Worm (Caenorhabditis elegans) whole organism, L3 larva: ENCODE results near the gene nduv-2.

Experiments
- R02D3.7 ChIP-seq: fragments of 150-350 bp; optimal IDR thresholded peaks from 2 replicates; lab custom pipeline; 2014; ENCODE audit warnings: missing biosample characterization, missing genetic modification characterization
- aly-2 ChIP-seq: fragments of 150-350 bp; optimal IDR thresholded peaks from 2 replicates; lab custom pipeline; 2014; ENCODE audit warnings: missing biosample characterization, missing genetic modification characterization
- ceh-16 ChIP-seq: sonication (generic microtip); optimal IDR thresholded peaks from 2 replicates; lab custom pipeline; 2017; ENCODE audit warnings: missing biosample characterization, missing genetic modification characterization
- egl-27 ChIP-seq: sonication (generic microtip); optimal IDR thresholded peaks from 4 replicates; lab custom pipeline; 2017; ENCODE audit warnings: missing biosample characterization, missing genetic modification reagents, missing genetic modification characterization
- elt-2 ChIP-seq: sonication (generic microtip); optimal IDR thresholded peaks from 2 replicates; lab custom pipeline; 2016; ENCODE audit warnings: missing genetic modification reagents, mild to moderate bottlenecking, missing genetic modification characterization, missing compliant biosample characterization
- fkh-10 ChIP-seq: sonication (generic microtip); optimal IDR thresholded peaks from 2 replicates; lab custom pipeline; 2017; ENCODE audit warnings: missing biosample characterization, missing genetic modification reagents, missing genetic modification characterization
- fos-1 ChIP-seq: fragments of 150-350 bp; optimal IDR thresholded peaks from 2 replicates; lab custom pipeline; 2014; ENCODE audit warnings: missing biosample characterization, missing genetic modification characterization
- jun-1 ChIP-seq: fragments of 150-350 bp; optimal IDR thresholded peaks from 2 replicates; lab custom pipeline; 2014; ENCODE audit warnings: missing biosample characterization, missing genetic modification reagents, missing genetic modification characterization
- nfya-1 ChIP-seq: sonication (generic microtip); optimal IDR thresholded peaks from 2 replicates; lab custom pipeline; 2017; ENCODE audit warnings: missing genetic modification characterization, mild to moderate bottlenecking, missing compliant biosample characterization, antibody characterized with exemption, moderate library complexity; ENCODE audit not compliant: insufficient read depth
- nhr-237 ChIP-seq: fragments of 150-350 bp; optimal IDR thresholded peaks from 2 replicates; lab custom pipeline; 2014; ENCODE audit warnings: missing biosample characterization, missing genetic modification characterization
- nhr-25 ChIP-seq: sonication (generic microtip); optimal IDR thresholded peaks from 2 replicates; lab custom pipeline; 2017; ENCODE audit warnings: missing biosample characterization, missing genetic modification characterization
- nhr-76 ChIP-seq: fragments of 150-350 bp; sonication (generic microtip); optimal IDR thresholded peaks from 5 replicates; lab custom pipeline; 2014; ENCODE audit warnings: missing biosample characterization, missing genetic modification characterization
- unc-62 ChIP-seq: fragments of 150-350 bp; sonication (generic microtip); optimal IDR thresholded peaks from 4 replicates; lab custom pipeline; 2014; ENCODE audit warnings: missing biosample characterization, missing genetic modification reagents, missing genetic modification characterization

- no peak for TF ChIP-seq egl-27 (tag; lab: Kevin White, UChicago)
- no peak for TF ChIP-seq fkh-10 (GFP tag; lab: Kevin White, UChicago)
- TF ChIP-seq R02D3.7, result no peak
- no peak for TF ChIP-seq nhr-76 (tag; lab: Kevin White, UChicago)
- no peak for TF ChIP-seq nhr-237 (tag; lab: Kevin White, UChicago)
- TF ChIP-seq nfya-1, result peak; percentile 12
- no peak for TF ChIP-seq fos-1
- peak; percentile 39 for TF ChIP-seq elt-2 (tag; lab: Kevin White, UChicago)
- no peak for TF ChIP-seq nhr-25
- TF ChIP-seq unc-62, result no peak
- TF ChIP-seq aly-2 (tag; lab: Kevin White, UChicago), result no peak
- no peak for TF ChIP-seq ceh-16
- no peak for TF ChIP-seq jun-1 (tag; lab: Kevin White, UChicago)
Measured at ce11 chrV:13660660-13661325, 35.4 kb upstream of the nduv-2 start, which contains the start of gene letm-1.
